Worm (Caenorhabditis elegans) whole organism, young adult: ENCODE data around the gene M03F8.6.

Experiments used
- D2030.7 ChIP-seq: fragments of 200-800 bp; sonication (Bioruptor generic); IDR thresholded peaks from 2 replicates; pipeline ENCODE4 v1.3.6; 2022; ENCODE audit warnings: missing genetic modification reagents, missing genetic modification characterization, missing compliant biosample characterization
- ama-1 ChIP-seq, 3 experiments: fragments of 150-350 bp in 1 of 3; sonication (generic microtip) in 2 of 3; optimal IDR thresholded peaks; 2 replicates each; lab custom pipeline; 2014 to 2018; ENCODE audit warnings: missing biosample characterization in 2 of 3, missing genetic modification characterization in 2 of 3, missing genetic modification reagents in 2 of 3
- ets-4 ChIP-seq: fragments of 200-800 bp; sonication (Bioruptor generic); optimal IDR thresholded peaks from 2 replicates; lab custom pipeline; 2018; ENCODE audit warnings: mild to moderate bottlenecking, missing genetic modification characterization, missing compliant biosample characterization
- snpc-4 ChIP-seq, 5 experiments: fragments of 150-350 bp in 1 of 5; sonication (generic microtip) in 4 of 5; optimal IDR thresholded peaks; 2 replicates each; lab custom pipeline; 2014 to 2018; ENCODE audit warnings: missing genetic modification characterization in 5 of 5, missing biosample characterization in 3 of 5, antibody characterized with exemption in 2 of 5, mild to moderate bottlenecking in 2 of 5, missing compliant biosample characterization in 2 of 5, missing genotype in 2 of 5, moderate library complexity in 2 of 5, missing genetic modification reagents in 1 of 5

DNA sequence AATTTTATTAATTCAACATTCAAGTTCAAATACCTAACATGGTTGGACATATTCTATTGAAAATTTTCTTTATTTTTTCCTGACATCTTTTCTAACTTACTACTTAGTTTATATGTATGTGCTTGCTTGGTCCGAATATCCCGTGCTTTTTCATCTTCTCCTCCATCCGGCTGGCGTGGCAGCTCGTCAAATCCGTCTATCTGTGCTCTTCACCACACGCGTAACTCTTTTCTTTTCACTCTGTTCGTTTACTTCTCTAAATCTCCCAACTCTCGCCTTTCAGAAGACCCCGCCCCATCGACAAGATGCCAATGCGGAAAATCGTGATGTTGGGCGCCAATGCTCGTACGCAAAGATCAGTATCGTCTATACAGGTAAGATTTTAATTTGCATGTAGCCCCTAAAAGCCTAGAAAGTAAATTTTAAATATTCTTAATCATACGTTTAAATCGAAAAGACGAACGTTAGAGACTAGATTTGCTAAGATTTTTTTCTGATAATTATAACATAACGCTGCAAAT, 10.1 kb upstream of the M03F8.6 start:
- TF ChIP-seq D2030.7 (GFP tag; lab: Robert Waterston, UW), result no peak
- no peak for TF ChIP-seq snpc-4 (GFP tag; optimal IDR thresholded peaks at IDR 0.05; lab: Kevin White, UChicago)
- TF ChIP-seq snpc-4 (tag; optimal IDR thresholded peaks at IDR 0.05; lab: Kevin White, UChicago), result no peak
- TF ChIP-seq ama-1 (optimal IDR thresholded peaks at IDR 0.05; lab: Kevin White, UChicago), result no peak
- TF ChIP-seq ama-1 (GFP tag; optimal IDR thresholded peaks at IDR 0.05; lab: Kevin White, UChicago), result no peak
- TF ChIP-seq ets-4 (GFP tag; lab: Kevin White, UChicago), result no peak
